Fruit fly (Drosophila melanogaster) whole organism, prepupa: ENCODE measurements around the gene Edc3.

Experiments used
- Blimp-1 ChIP-seq: fragments of 200-800 bp; sonication (Bioruptor generic); optimal IDR thresholded peaks from 3 replicates; lab custom pipeline; 2017; ENCODE audit warnings: missing biosample characterization, missing genetic modification characterization, mild to moderate bottlenecking, moderate library complexity, missing genetic modification reagents
- CG10631 ChIP-seq: fragments of 200-800 bp; sonication (Bioruptor generic); optimal IDR thresholded peaks from 2 replicates; lab custom pipeline; 2016; ENCODE audit warnings: missing biosample characterization, missing genetic modification characterization
- CG10669 ChIP-seq: fragments of 200-800 bp; sonication (Bioruptor generic); optimal IDR thresholded peaks from 3 replicates; lab custom pipeline; 2018; ENCODE audit warnings: missing biosample characterization, mild to moderate bottlenecking, missing genetic modification characterization, moderate library complexity
- CG11294 ChIP-seq: fragments of 200-800 bp; sonication (Bioruptor generic); IDR thresholded peaks from 2 replicates; pipeline ENCODE4 v1.3.6; 2022; ENCODE audit warnings: missing biosample characterization, missing genetic modification characterization
- CG11762 ChIP-seq: fragments of 200-800 bp; sonication (Bioruptor generic); optimal IDR thresholded peaks from 3 replicates; lab custom pipeline; 2016; ENCODE audit warnings: missing biosample characterization, missing genetic modification characterization; ENCODE audit not compliant: insufficient read depth
- CG15336 ChIP-seq: fragments of 200-800 bp; sonication (Bioruptor generic); IDR thresholded peaks from 2 replicates; pipeline ENCODE4 v1.3.6; 2022; ENCODE audit warnings: missing biosample characterization, missing genetic modification characterization
- CG3032 ChIP-seq: fragments of 200-800 bp; optimal IDR thresholded peaks from 2 replicates; lab custom pipeline; 2019; ENCODE audit warnings: missing biosample characterization, mild to moderate bottlenecking, missing genetic modification characterization, moderate library complexity
- CG32006 ChIP-seq: fragments of 200-800 bp; sonication (Bioruptor generic); optimal IDR thresholded peaks from 3 replicates; lab custom pipeline; 2017; ENCODE audit warnings: missing biosample characterization, mild to moderate bottlenecking, missing genetic modification characterization
- CG34406 ChIP-seq: fragments of 200-800 bp; sonication (Bioruptor generic); optimal IDR thresholded peaks from 3 replicates; lab custom pipeline; 2016; ENCODE audit warnings: missing biosample characterization, missing genetic modification characterization
- CG4318 ChIP-seq: fragments of 200-800 bp; sonication (Bioruptor generic); optimal IDR thresholded peaks from 3 replicates; lab custom pipeline; 2017; ENCODE audit warnings: missing biosample characterization, mild to moderate bottlenecking, missing genetic modification characterization
- CG6163 ChIP-seq: fragments of 200-800 bp; sonication (Bioruptor generic); IDR thresholded peaks from 3 replicates; pipeline ENCODE4 v1.3.6; 2022; ENCODE audit warnings: missing biosample characterization, missing genetic modification characterization
- CG6276 ChIP-seq: fragments of 200-800 bp; sonication (Bioruptor generic); optimal IDR thresholded peaks from 2 replicates; lab custom pipeline; 2017; ENCODE audit warnings: missing biosample characterization, mild to moderate bottlenecking, missing genetic modification characterization
- CG6854 ChIP-seq: fragments of 200-800 bp; sonication (Bioruptor generic); optimal IDR thresholded peaks from 2 replicates; lab custom pipeline; 2017; ENCODE audit warnings: missing biosample characterization, mild to moderate bottlenecking, missing genetic modification characterization
- CG7368 ChIP-seq: fragments of 200-800 bp; sonication (Bioruptor generic); optimal IDR thresholded peaks from 3 replicates; lab custom pipeline; 2016; ENCODE audit warnings: missing biosample characterization, missing genetic modification characterization
- CG8119 ChIP-seq: fragments of 200-800 bp; sonication (Bioruptor generic); IDR thresholded peaks from 3 replicates; pipeline ENCODE4 v1.3.6; 2022; ENCODE audit warnings: missing biosample characterization, missing genetic modification characterization
- CG8319 ChIP-seq: fragments of 200-800 bp; sonication (Bioruptor generic); optimal IDR thresholded peaks from 3 replicates; lab custom pipeline; 2016; ENCODE audit warnings: missing biosample characterization, missing genetic modification characterization
- CG9139 ChIP-seq: fragments of 200-800 bp; sonication (Bioruptor generic); optimal IDR thresholded peaks from 3 replicates; lab custom pipeline; 2017; ENCODE audit warnings: missing biosample characterization, mild to moderate bottlenecking, missing genetic modification characterization
- Eip75B ChIP-seq: fragments of 200-800 bp; sonication (Bioruptor generic); optimal IDR thresholded peaks from 3 replicates; lab custom pipeline; 2016; ENCODE audit warnings: missing biosample characterization, missing genetic modification characterization
- Eip78C ChIP-seq: fragments of 200-800 bp; sonication (Bioruptor generic); peaks from one replicate; lab custom pipeline; 2016; ENCODE audit warnings: missing biosample characterization, missing genetic modification characterization
- Eip93F ChIP-seq: fragments of 200-800 bp; sonication (Bioruptor generic); optimal IDR thresholded peaks from 2 replicates; lab custom pipeline; 2016; ENCODE audit warnings: missing biosample characterization, mild to moderate bottlenecking, missing genetic modification characterization
- Ets21C ChIP-seq: fragments of 200-800 bp; sonication (Bioruptor generic); optimal IDR thresholded peaks from 3 replicates; lab custom pipeline; 2016; ENCODE audit warnings: missing biosample characterization, missing genetic modification characterization
- Ets96B ChIP-seq: fragments of 200-800 bp; optimal IDR thresholded peaks from 2 replicates; lab custom pipeline; 2019; ENCODE audit warnings: missing biosample characterization, mild to moderate bottlenecking, missing genetic modification characterization, moderate library complexity
- Gug ChIP-seq: fragments of 200-800 bp; sonication (Bioruptor generic); IDR thresholded peaks from 2 replicates; pipeline ENCODE4 v1.3.6; 2022; ENCODE audit warnings: missing biosample characterization, missing genetic modification characterization
- Hr38 ChIP-seq: sonication (Bioruptor generic); optimal IDR thresholded peaks from 2 replicates; lab custom pipeline; 2016; ENCODE audit warnings: missing biosample characterization, missing genetic modification characterization
- Hr39 ChIP-seq: fragments of 200-800 bp; sonication (Bioruptor generic); optimal IDR thresholded peaks from 2 replicates; lab custom pipeline; 2016; ENCODE audit warnings: missing biosample characterization, missing genetic modification characterization
- Hr4 ChIP-seq: fragments of 200-800 bp; sonication (Bioruptor generic); optimal IDR thresholded peaks from 3 replicates; lab custom pipeline; 2016; ENCODE audit warnings: missing biosample characterization, missing genetic modification characterization
- Lpt ChIP-seq: fragments of 200-800 bp; sonication (Bioruptor generic); optimal IDR thresholded peaks from 3 replicates; lab custom pipeline; 2016; ENCODE audit warnings: missing biosample characterization, missing genetic modification characterization
- OdsH ChIP-seq: fragments of 200-800 bp; sonication (Bioruptor generic); optimal IDR thresholded peaks from 3 replicates; lab custom pipeline; 2016; ENCODE audit warnings: missing biosample characterization, missing genetic modification characterization
- Smox ChIP-seq: fragments of 200-800 bp; sonication (Bioruptor generic); optimal IDR thresholded peaks from 3 replicates; lab custom pipeline; 2016; ENCODE audit warnings: missing biosample characterization, missing genetic modification characterization
- Sox102F ChIP-seq: fragments of 200-800 bp; sonication (Bioruptor generic); optimal IDR thresholded peaks from 2 replicates; lab custom pipeline; 2016; ENCODE audit warnings: missing biosample characterization, mild to moderate bottlenecking, missing genetic modification characterization
- Sox14 ChIP-seq: fragments of 200-800 bp; sonication (Bioruptor generic); optimal IDR thresholded peaks from 3 replicates; lab custom pipeline; 2016; ENCODE audit warnings: missing biosample characterization, missing genetic modification characterization
- Sox15 ChIP-seq: fragments of 200-800 bp; sonication (Bioruptor generic); optimal IDR thresholded peaks from 3 replicates; lab custom pipeline; 2016; ENCODE audit warnings: missing biosample characterization, missing genetic modification characterization
- achi ChIP-seq: fragments of 200-800 bp; sonication (Bioruptor generic); optimal IDR thresholded peaks from 3 replicates; lab custom pipeline; 2016; ENCODE audit warnings: missing biosample characterization, missing genetic modification characterization
- acj6 ChIP-seq: fragments of 200-800 bp; sonication (Bioruptor generic); optimal IDR thresholded peaks from 3 replicates; lab custom pipeline; 2016; ENCODE audit warnings: missing biosample characterization, missing genetic modification characterization
- dac ChIP-seq: fragments of 200-800 bp; sonication (Bioruptor generic); optimal IDR thresholded peaks from 2 replicates; lab custom pipeline; 2017; ENCODE audit warnings: missing biosample characterization, mild to moderate bottlenecking, missing genetic modification characterization
- dsx ChIP-seq: fragments of 200-800 bp; optimal IDR thresholded peaks from 3 replicates; lab custom pipeline; 2019; ENCODE audit warnings: missing biosample characterization, mild to moderate bottlenecking, missing genetic modification characterization, moderate library complexity; ENCODE audit not compliant: poor library complexity, severe bottlenecking
- eg ChIP-seq: fragments of 200-800 bp; sonication (Bioruptor generic); IDR thresholded peaks from 3 replicates; pipeline ENCODE4 v1.3.6; 2022; ENCODE audit warnings: missing biosample characterization, missing genetic modification characterization
- esn ChIP-seq: fragments of 200-800 bp; sonication (Bioruptor generic); optimal IDR thresholded peaks from 2 replicates; lab custom pipeline; 2016; ENCODE audit warnings: missing biosample characterization, mild to moderate bottlenecking, missing genetic modification characterization, moderate library complexity
- fd59A ChIP-seq: fragments of 200-800 bp; sonication (Bioruptor generic); optimal IDR thresholded peaks from 2 replicates; lab custom pipeline; 2017; ENCODE audit warnings: missing biosample characterization, mild to moderate bottlenecking, missing genetic modification characterization, missing genetic modification reagents
- fd85E ChIP-seq: fragments of 200-800 bp; sonication (Bioruptor generic); optimal IDR thresholded peaks from 3 replicates; lab custom pipeline; 2016; ENCODE audit warnings: missing biosample characterization, missing genetic modification characterization
- fkh ChIP-seq: fragments of 200-800 bp; sonication (Bioruptor generic); optimal IDR thresholded peaks from 3 replicates; lab custom pipeline; 2017; ENCODE audit warnings: missing biosample characterization, mild to moderate bottlenecking, missing genetic modification characterization, moderate library complexity
- lz ChIP-seq: fragments of 200-800 bp; sonication (Bioruptor generic); optimal IDR thresholded peaks from 3 replicates; lab custom pipeline; 2016; ENCODE audit warnings: missing biosample characterization, missing genetic modification characterization
- net ChIP-seq: fragments of 200-800 bp; sonication (Bioruptor generic); optimal IDR thresholded peaks from 3 replicates; lab custom pipeline; 2016; ENCODE audit warnings: missing biosample characterization, missing genetic modification characterization
- pdm3 ChIP-seq: fragments of 200-800 bp; sonication (Bioruptor generic); optimal IDR thresholded peaks from 3 replicates; lab custom pipeline; 2016; ENCODE audit warnings: missing biosample characterization, missing genetic modification characterization
- salr ChIP-seq, 2 experiments: fragments of 200-800 bp; sonication (Bioruptor generic); optimal IDR thresholded peaks; 3 replicates each; lab custom pipeline; 2016 to 2018; ENCODE audit warnings: missing biosample characterization in 2 of 2, missing genetic modification characterization in 2 of 2, mild to moderate bottlenecking in 1 of 2
- spab ChIP-seq: fragments of 200-800 bp; sonication (Bioruptor generic); optimal IDR thresholded peaks from 2 replicates; lab custom pipeline; 2017; ENCODE audit warnings: missing biosample characterization, mild to moderate bottlenecking, missing genetic modification characterization, missing genetic modification reagents
- svp ChIP-seq: fragments of 200-800 bp; sonication (Bioruptor generic); peaks from one replicate; lab custom pipeline; 2016; ENCODE audit warnings: missing biosample characterization, missing genetic modification characterization
- topi ChIP-seq: fragments of 200-800 bp; sonication (Bioruptor generic); optimal IDR thresholded peaks from 3 replicates; lab custom pipeline; 2016; ENCODE audit warnings: missing biosample characterization, missing genetic modification characterization
- vri ChIP-seq: fragments of 200-800 bp; sonication (Bioruptor generic); optimal IDR thresholded peaks from 3 replicates; lab custom pipeline; 2016; ENCODE audit warnings: missing biosample characterization, mild to moderate bottlenecking, missing genetic modification characterization

Gene Edc3

DNA sequence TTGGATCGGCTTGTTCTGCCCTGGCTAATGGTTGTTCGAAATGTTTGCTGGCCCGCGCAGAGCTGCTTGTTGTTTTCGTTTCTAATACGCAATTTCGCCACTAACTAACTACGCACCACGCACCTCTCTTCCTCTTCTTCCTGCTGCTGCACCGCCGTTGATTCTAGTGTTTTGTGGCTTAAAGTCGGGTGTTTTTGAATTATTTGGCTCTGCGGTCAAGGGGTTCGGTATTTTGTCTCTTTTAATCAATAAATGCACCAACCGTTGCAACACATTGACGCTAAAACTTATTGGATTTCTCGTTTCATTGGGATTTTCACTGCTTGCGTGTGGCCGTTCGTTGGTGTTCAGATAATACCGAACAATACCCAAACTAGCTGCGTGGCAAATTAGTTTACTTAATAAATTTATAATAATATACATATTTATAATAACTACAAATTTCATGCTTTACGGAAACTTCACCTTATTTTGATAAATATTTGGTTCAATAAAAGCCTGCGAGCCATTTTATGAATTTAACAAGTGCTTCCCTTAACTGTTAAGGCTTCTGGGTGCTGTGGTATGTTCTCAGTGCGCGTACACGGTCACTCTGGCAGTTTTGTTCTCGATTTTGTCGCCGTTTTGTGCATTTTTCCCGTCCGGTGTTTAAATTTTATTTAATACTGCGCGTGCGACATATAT lies at the start of gene Edc3, which contains the start of gene Nedd4:
Gene Edc3 (minus strand): TSS at position 351 of the 684 bp plus-strand sequence.
Gene Nedd4 (plus strand): TSS at position 571 of the 684 bp plus-strand sequence.
- TF ChIP-seq CG3032 (peak; percentile 40), fkh (peak; percentile 69), CG15336 (no peak), vri (GFP tag; lab: Kevin White, UChicago) (peak; percentile 1)

DNA sequence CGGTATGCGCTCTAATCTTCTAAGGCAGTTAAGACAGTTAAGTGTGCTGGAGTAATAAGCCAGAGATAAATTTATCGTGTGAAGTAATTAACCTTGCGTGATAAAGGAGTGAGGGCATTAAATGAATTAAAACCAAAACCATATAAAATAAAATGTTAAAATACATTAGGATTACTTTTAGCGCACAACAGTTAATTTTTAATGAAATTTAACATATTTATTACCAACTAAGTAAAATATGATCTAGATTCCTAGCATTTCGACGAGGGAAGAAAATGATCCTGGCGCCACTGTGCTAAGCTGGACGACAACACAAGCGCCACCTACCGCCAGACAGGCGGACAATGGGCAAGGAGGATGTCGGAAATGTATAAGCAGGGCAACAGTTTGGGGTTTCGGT lies 49.5 kb upstream of the Edc3 start:
- no peak for TF ChIP-seq Hr4 (GFP tag; lab: Kevin White, UChicago)
- TF ChIP-seq dsx (GFP tag; lab: Kevin White, UChicago), result no peak
- peak; percentile 49 for TF ChIP-seq svp
- peak; percentile 5 for TF ChIP-seq fd59A
- TF ChIP-seq Gug (GFP tag; lab: Robert Waterston, UW), result no peak
- peak; percentile 40 for TF ChIP-seq CG3032
- TF ChIP-seq Smox (GFP tag; lab: Kevin White, UChicago), result no peak
- no peak for TF ChIP-seq fd85E
- no peak for TF ChIP-seq CG6854 (GFP tag; lab: Kevin White, UChicago)
- TF ChIP-seq Lpt (GFP tag; lab: Kevin White, UChicago), result no peak
- TF ChIP-seq CG6276 (GFP tag; lab: Kevin White, UChicago), result no peak
- TF ChIP-seq lz (GFP tag; lab: Kevin White, UChicago), result peak; percentile 30
- TF ChIP-seq CG15336, result no peak
- TF ChIP-seq CG10669 (GFP tag; lab: Kevin White, UChicago), result no peak
- no peak for TF ChIP-seq CG8319 (GFP tag; lab: Kevin White, UChicago)
- peak; percentile 34 for TF ChIP-seq acj6 (GFP tag; lab: Kevin White, UChicago)
- TF ChIP-seq OdsH (GFP tag; lab: Kevin White, UChicago), result no peak
- TF ChIP-seq CG11762 (GFP tag; lab: Kevin White, UChicago), result no peak
- TF ChIP-seq Sox15, result no peak
- no peak for TF ChIP-seq Sox14 (GFP tag; lab: Kevin White, UChicago)
- TF ChIP-seq Hr38, result no peak
- no peak for TF ChIP-seq CG4318
- TF ChIP-seq fkh, result no peak
- TF ChIP-seq CG7368 (GFP tag; lab: Kevin White, UChicago), result no peak
- no peak for TF ChIP-seq eg (GFP tag; lab: Robert Waterston, UW)
- peak; percentile 17 for TF ChIP-seq topi (GFP tag; lab: Kevin White, UChicago)
- TF ChIP-seq CG34406 (GFP tag; lab: Kevin White, UChicago), result peak; percentile 11
- TF ChIP-seq Eip78C (GFP tag; lab: Kevin White, UChicago), result peak; percentile 86
- no peak for TF ChIP-seq Eip93F
- peak; percentile 32 for TF ChIP-seq achi (GFP tag; lab: Kevin White, UChicago)
- peak; percentile 9 for TF ChIP-seq Eip75B (GFP tag; lab: Kevin White, UChicago)
- no peak for TF ChIP-seq Hr39 (GFP tag; lab: Kevin White, UChicago)
- no peak for TF ChIP-seq CG6163 (GFP tag; lab: Robert Waterston, UW)
- no peak for TF ChIP-seq spab (GFP tag; lab: Kevin White, UChicago)
- no peak for TF ChIP-seq Blimp-1 (GFP tag; lab: Kevin White, UChicago)
- peak; percentile 21 for TF ChIP-seq Sox102F (GFP tag; lab: Kevin White, UChicago)
- TF ChIP-seq dac (GFP tag; lab: Kevin White, UChicago), result no peak
- TF ChIP-seq CG10631 (GFP tag; lab: Kevin White, UChicago), result peak; percentile 53
- no peak; the same call in 2 of the 3 replicates for TF ChIP-seq CG8119 (GFP tag; lab: Robert Waterston, UW)
- peak; percentile 77 for TF ChIP-seq Ets96B (tag; lab: Kevin White, UChicago)
- no peak for TF ChIP-seq CG11294 (GFP tag; lab: Robert Waterston, UW)
- peak; percentile 43 for TF ChIP-seq pdm3 (GFP tag; lab: Kevin White, UChicago)
- TF ChIP-seq esn (GFP tag; lab: Kevin White, UChicago), result peak; percentile 20
- TF ChIP-seq salr (GFP tag; optimal IDR thresholded peaks at IDR 0.05; lab: Kevin White, UChicago), result peak in 1 of 2 experiments; percentile 33
- no peak for TF ChIP-seq net
- peak; percentile 23 for TF ChIP-seq CG32006 (GFP tag; lab: Kevin White, UChicago)
- no peak for TF ChIP-seq CG9139 (GFP tag; lab: Kevin White, UChicago)
- no peak for TF ChIP-seq Ets21C (GFP tag; lab: Kevin White, UChicago)
